Fruit fly (Drosophila melanogaster) whole organism, prepupa: ENCODE data around the gene PMCA.

Experiments
- Blimp-1 ChIP-seq: fragments of 200-800 bp; sonication (Bioruptor generic); optimal IDR thresholded peaks from 3 replicates; lab custom pipeline; 2017; ENCODE audit warnings: missing biosample characterization, missing genetic modification characterization, mild to moderate bottlenecking, moderate library complexity, missing genetic modification reagents
- CG10631 ChIP-seq: fragments of 200-800 bp; sonication (Bioruptor generic); optimal IDR thresholded peaks from 2 replicates; lab custom pipeline; 2016; ENCODE audit warnings: missing biosample characterization, missing genetic modification characterization
- CG10669 ChIP-seq: fragments of 200-800 bp; sonication (Bioruptor generic); optimal IDR thresholded peaks from 3 replicates; lab custom pipeline; 2018; ENCODE audit warnings: missing biosample characterization, mild to moderate bottlenecking, missing genetic modification characterization, moderate library complexity
- CG11294 ChIP-seq: fragments of 200-800 bp; sonication (Bioruptor generic); IDR thresholded peaks from 2 replicates; pipeline ENCODE4 v1.3.6; 2022; ENCODE audit warnings: missing biosample characterization, missing genetic modification characterization
- CG11762 ChIP-seq: fragments of 200-800 bp; sonication (Bioruptor generic); optimal IDR thresholded peaks from 3 replicates; lab custom pipeline; 2016; ENCODE audit warnings: missing biosample characterization, missing genetic modification characterization; ENCODE audit not compliant: insufficient read depth
- CG1621 ChIP-seq: fragments of 200-800 bp; sonication (Bioruptor generic); optimal IDR thresholded peaks from 3 replicates; lab custom pipeline; 2018; ENCODE audit warnings: missing biosample characterization, mild to moderate bottlenecking, missing genetic modification characterization
- CG16779 ChIP-seq: fragments of 200-800 bp; sonication (Bioruptor generic); optimal IDR thresholded peaks from 3 replicates; lab custom pipeline; 2017; ENCODE audit warnings: missing biosample characterization, mild to moderate bottlenecking, missing genetic modification characterization
- CG3032 ChIP-seq: fragments of 200-800 bp; optimal IDR thresholded peaks from 2 replicates; lab custom pipeline; 2019; ENCODE audit warnings: missing biosample characterization, mild to moderate bottlenecking, missing genetic modification characterization, moderate library complexity
- CG31627 ChIP-seq: fragments of 200-800 bp; sonication (Bioruptor generic); optimal IDR thresholded peaks from 3 replicates; lab custom pipeline; 2016; ENCODE audit warnings: missing biosample characterization, missing genetic modification characterization
- CG32006 ChIP-seq: fragments of 200-800 bp; sonication (Bioruptor generic); optimal IDR thresholded peaks from 3 replicates; lab custom pipeline; 2017; ENCODE audit warnings: missing biosample characterization, mild to moderate bottlenecking, missing genetic modification characterization
- CG34406 ChIP-seq: fragments of 200-800 bp; sonication (Bioruptor generic); optimal IDR thresholded peaks from 3 replicates; lab custom pipeline; 2016; ENCODE audit warnings: missing biosample characterization, missing genetic modification characterization
- CG3919 ChIP-seq: fragments of 200-800 bp; sonication (Bioruptor generic); optimal IDR thresholded peaks from 3 replicates; lab custom pipeline; 2016; ENCODE audit warnings: missing biosample characterization, missing genetic modification characterization
- CG4318 ChIP-seq: fragments of 200-800 bp; sonication (Bioruptor generic); optimal IDR thresholded peaks from 3 replicates; lab custom pipeline; 2017; ENCODE audit warnings: missing biosample characterization, mild to moderate bottlenecking, missing genetic modification characterization
- CG6163 ChIP-seq: fragments of 200-800 bp; sonication (Bioruptor generic); IDR thresholded peaks from 3 replicates; pipeline ENCODE4 v1.3.6; 2022; ENCODE audit warnings: missing biosample characterization, missing genetic modification characterization
- CG6276 ChIP-seq: fragments of 200-800 bp; sonication (Bioruptor generic); optimal IDR thresholded peaks from 2 replicates; lab custom pipeline; 2017; ENCODE audit warnings: missing biosample characterization, mild to moderate bottlenecking, missing genetic modification characterization
- CG6808 ChIP-seq: fragments of 200-800 bp; sonication (Bioruptor generic); optimal IDR thresholded peaks from 3 replicates; lab custom pipeline; 2017; ENCODE audit warnings: missing biosample characterization, missing genetic modification characterization, mild to moderate bottlenecking, moderate library complexity, missing genetic modification reagents
- CG6854 ChIP-seq: fragments of 200-800 bp; sonication (Bioruptor generic); optimal IDR thresholded peaks from 2 replicates; lab custom pipeline; 2017; ENCODE audit warnings: missing biosample characterization, mild to moderate bottlenecking, missing genetic modification characterization
- CG7368 ChIP-seq: fragments of 200-800 bp; sonication (Bioruptor generic); optimal IDR thresholded peaks from 3 replicates; lab custom pipeline; 2016; ENCODE audit warnings: missing biosample characterization, missing genetic modification characterization
- CG8119 ChIP-seq: fragments of 200-800 bp; sonication (Bioruptor generic); IDR thresholded peaks from 3 replicates; pipeline ENCODE4 v1.3.6; 2022; ENCODE audit warnings: missing biosample characterization, missing genetic modification characterization
- CG8632 ChIP-seq: fragments of 200-800 bp; sonication (Bioruptor generic); optimal IDR thresholded peaks from 3 replicates; lab custom pipeline; 2016; ENCODE audit warnings: missing biosample characterization, missing genetic modification characterization
- CG9139 ChIP-seq: fragments of 200-800 bp; sonication (Bioruptor generic); optimal IDR thresholded peaks from 3 replicates; lab custom pipeline; 2017; ENCODE audit warnings: missing biosample characterization, mild to moderate bottlenecking, missing genetic modification characterization
- Eip75B ChIP-seq: fragments of 200-800 bp; sonication (Bioruptor generic); optimal IDR thresholded peaks from 3 replicates; lab custom pipeline; 2016; ENCODE audit warnings: missing biosample characterization, missing genetic modification characterization
- Eip78C ChIP-seq: fragments of 200-800 bp; sonication (Bioruptor generic); peaks from one replicate; lab custom pipeline; 2016; ENCODE audit warnings: missing biosample characterization, missing genetic modification characterization
- Eip93F ChIP-seq: fragments of 200-800 bp; sonication (Bioruptor generic); optimal IDR thresholded peaks from 2 replicates; lab custom pipeline; 2016; ENCODE audit warnings: missing biosample characterization, mild to moderate bottlenecking, missing genetic modification characterization
- Ets21C ChIP-seq: fragments of 200-800 bp; sonication (Bioruptor generic); optimal IDR thresholded peaks from 3 replicates; lab custom pipeline; 2016; ENCODE audit warnings: missing biosample characterization, missing genetic modification characterization
- Ets96B ChIP-seq: fragments of 200-800 bp; optimal IDR thresholded peaks from 2 replicates; lab custom pipeline; 2019; ENCODE audit warnings: missing biosample characterization, mild to moderate bottlenecking, missing genetic modification characterization, moderate library complexity
- Gug ChIP-seq: fragments of 200-800 bp; sonication (Bioruptor generic); IDR thresholded peaks from 2 replicates; pipeline ENCODE4 v1.3.6; 2022; ENCODE audit warnings: missing biosample characterization, missing genetic modification characterization
- Hr38 ChIP-seq: sonication (Bioruptor generic); optimal IDR thresholded peaks from 2 replicates; lab custom pipeline; 2016; ENCODE audit warnings: missing biosample characterization, missing genetic modification characterization
- Hr4 ChIP-seq: fragments of 200-800 bp; sonication (Bioruptor generic); optimal IDR thresholded peaks from 3 replicates; lab custom pipeline; 2016; ENCODE audit warnings: missing biosample characterization, missing genetic modification characterization
- Lpt ChIP-seq: fragments of 200-800 bp; sonication (Bioruptor generic); optimal IDR thresholded peaks from 3 replicates; lab custom pipeline; 2016; ENCODE audit warnings: missing biosample characterization, missing genetic modification characterization
- Met ChIP-seq: fragments of 200-800 bp; sonication (Bioruptor generic); optimal IDR thresholded peaks from 3 replicates; lab custom pipeline; 2016; ENCODE audit warnings: missing biosample characterization, missing genetic modification characterization
- OdsH ChIP-seq: fragments of 200-800 bp; sonication (Bioruptor generic); optimal IDR thresholded peaks from 3 replicates; lab custom pipeline; 2016; ENCODE audit warnings: missing biosample characterization, missing genetic modification characterization
- Smox ChIP-seq: fragments of 200-800 bp; sonication (Bioruptor generic); optimal IDR thresholded peaks from 3 replicates; lab custom pipeline; 2016; ENCODE audit warnings: missing biosample characterization, missing genetic modification characterization
- Sox102F ChIP-seq: fragments of 200-800 bp; sonication (Bioruptor generic); optimal IDR thresholded peaks from 2 replicates; lab custom pipeline; 2016; ENCODE audit warnings: missing biosample characterization, mild to moderate bottlenecking, missing genetic modification characterization
- Sox14 ChIP-seq: fragments of 200-800 bp; sonication (Bioruptor generic); optimal IDR thresholded peaks from 3 replicates; lab custom pipeline; 2016; ENCODE audit warnings: missing biosample characterization, missing genetic modification characterization
- Sox15 ChIP-seq: fragments of 200-800 bp; sonication (Bioruptor generic); optimal IDR thresholded peaks from 3 replicates; lab custom pipeline; 2016; ENCODE audit warnings: missing biosample characterization, missing genetic modification characterization
- achi ChIP-seq: fragments of 200-800 bp; sonication (Bioruptor generic); optimal IDR thresholded peaks from 3 replicates; lab custom pipeline; 2016; ENCODE audit warnings: missing biosample characterization, missing genetic modification characterization
- acj6 ChIP-seq: fragments of 200-800 bp; sonication (Bioruptor generic); optimal IDR thresholded peaks from 3 replicates; lab custom pipeline; 2016; ENCODE audit warnings: missing biosample characterization, missing genetic modification characterization
- cyc ChIP-seq: fragments of 200-800 bp; sonication (Bioruptor generic); optimal IDR thresholded peaks from 3 replicates; lab custom pipeline; 2016; ENCODE audit warnings: missing biosample characterization, missing genetic modification characterization
- dac ChIP-seq: fragments of 200-800 bp; sonication (Bioruptor generic); optimal IDR thresholded peaks from 2 replicates; lab custom pipeline; 2017; ENCODE audit warnings: missing biosample characterization, mild to moderate bottlenecking, missing genetic modification characterization
- dsx ChIP-seq: fragments of 200-800 bp; optimal IDR thresholded peaks from 3 replicates; lab custom pipeline; 2019; ENCODE audit warnings: missing biosample characterization, mild to moderate bottlenecking, missing genetic modification characterization, moderate library complexity; ENCODE audit not compliant: poor library complexity, severe bottlenecking
- esn ChIP-seq: fragments of 200-800 bp; sonication (Bioruptor generic); optimal IDR thresholded peaks from 2 replicates; lab custom pipeline; 2016; ENCODE audit warnings: missing biosample characterization, mild to moderate bottlenecking, missing genetic modification characterization, moderate library complexity
- fd59A ChIP-seq: fragments of 200-800 bp; sonication (Bioruptor generic); optimal IDR thresholded peaks from 2 replicates; lab custom pipeline; 2017; ENCODE audit warnings: missing biosample characterization, mild to moderate bottlenecking, missing genetic modification characterization, missing genetic modification reagents
- fd85E ChIP-seq: fragments of 200-800 bp; sonication (Bioruptor generic); optimal IDR thresholded peaks from 3 replicates; lab custom pipeline; 2016; ENCODE audit warnings: missing biosample characterization, missing genetic modification characterization
- fkh ChIP-seq: fragments of 200-800 bp; sonication (Bioruptor generic); optimal IDR thresholded peaks from 3 replicates; lab custom pipeline; 2017; ENCODE audit warnings: missing biosample characterization, mild to moderate bottlenecking, missing genetic modification characterization, moderate library complexity
- lz ChIP-seq: fragments of 200-800 bp; sonication (Bioruptor generic); optimal IDR thresholded peaks from 3 replicates; lab custom pipeline; 2016; ENCODE audit warnings: missing biosample characterization, missing genetic modification characterization
- net ChIP-seq: fragments of 200-800 bp; sonication (Bioruptor generic); optimal IDR thresholded peaks from 3 replicates; lab custom pipeline; 2016; ENCODE audit warnings: missing biosample characterization, missing genetic modification characterization
- salr ChIP-seq, 2 experiments: fragments of 200-800 bp; sonication (Bioruptor generic); optimal IDR thresholded peaks; 3 replicates each; lab custom pipeline; 2016 to 2018; ENCODE audit warnings: missing biosample characterization in 2 of 2, missing genetic modification characterization in 2 of 2, mild to moderate bottlenecking in 1 of 2
- spab ChIP-seq: fragments of 200-800 bp; sonication (Bioruptor generic); optimal IDR thresholded peaks from 2 replicates; lab custom pipeline; 2017; ENCODE audit warnings: missing biosample characterization, mild to moderate bottlenecking, missing genetic modification characterization, missing genetic modification reagents
- ss ChIP-seq, 2 experiments: fragments of 200-800 bp; sonication (Bioruptor generic); optimal IDR thresholded peaks; 2 replicates in 1 of 2; 3 replicates in 1 of 2; lab custom pipeline; 2017 to 2018; ENCODE audit warnings: mild to moderate bottlenecking in 2 of 2, missing biosample characterization in 2 of 2, missing genetic modification characterization in 2 of 2, moderate library complexity in 1 of 2
- svp ChIP-seq: fragments of 200-800 bp; sonication (Bioruptor generic); peaks from one replicate; lab custom pipeline; 2016; ENCODE audit warnings: missing biosample characterization, missing genetic modification characterization
- topi ChIP-seq: fragments of 200-800 bp; sonication (Bioruptor generic); optimal IDR thresholded peaks from 3 replicates; lab custom pipeline; 2016; ENCODE audit warnings: missing biosample characterization, missing genetic modification characterization
- vri ChIP-seq: fragments of 200-800 bp; sonication (Bioruptor generic); optimal IDR thresholded peaks from 3 replicates; lab custom pipeline; 2016; ENCODE audit warnings: missing biosample characterization, mild to moderate bottlenecking, missing genetic modification characterization

PMCA gene

dm6 chr4:404325-404724 is 45.6 kb upstream of the PMCA start:
- TF ChIP-seq salr (GFP tag; optimal IDR thresholded peaks at IDR 0.05; lab: Kevin White, UChicago) (no peak), CG31627 (GFP tag; lab: Kevin White, UChicago) (no peak), Smox (GFP tag; lab: Kevin White, UChicago) (no peak), Lpt (GFP tag; lab: Kevin White, UChicago) (no peak), lz (GFP tag; lab: Kevin White, UChicago) (no peak), topi (GFP tag; lab: Kevin White, UChicago) (peak; percentile 18), CG34406 (GFP tag; lab: Kevin White, UChicago) (no peak), Sox14 (GFP tag; lab: Kevin White, UChicago) (no peak), Hr38 (GFP tag; lab: Kevin White, UChicago) (no peak), Blimp-1 (no peak), spab (peak; percentile 1), CG11294 (GFP tag; lab: Robert Waterston, UW) (no peak), fd85E (GFP tag; lab: Kevin White, UChicago) (no peak), CG4318 (GFP tag; lab: Kevin White, UChicago) (no peak), Ets21C (no peak), CG32006 (no peak), CG6276 (GFP tag; lab: Kevin White, UChicago) (no peak), CG3919 (GFP tag; lab: Kevin White, UChicago) (peak; percentile 67), Ets96B (tag; lab: Kevin White, UChicago) (peak; percentile 21), CG16779 (tag; lab: Kevin White, UChicago) (no peak), fkh (GFP tag; lab: Kevin White, UChicago) (peak; percentile 45), CG8119 (no peak), Gug (GFP tag; lab: Robert Waterston, UW) (no peak), dac (no peak), CG6808 (GFP tag; lab: Kevin White, UChicago) (peak; percentile 45), CG10669 (peak; percentile 20), fd59A (GFP tag; lab: Kevin White, UChicago) (peak; percentile 11), ss (GFP tag; optimal IDR thresholded peaks at IDR 0.05; lab: Kevin White, UChicago) (peak; percentile 40 to 43), achi (GFP tag; lab: Kevin White, UChicago) (peak; percentile 31), net (peak; percentile 33), esn (GFP tag; lab: Kevin White, UChicago) (peak; percentile 48), CG6854 (GFP tag; lab: Kevin White, UChicago) (no peak), CG7368 (GFP tag; lab: Kevin White, UChicago) (peak; percentile 30), Eip75B (peak; percentile 35), dsx (GFP tag; lab: Kevin White, UChicago) (peak; percentile 2), Eip78C (GFP tag; lab: Kevin White, UChicago) (peak; percentile 79), Hr4 (GFP tag; lab: Kevin White, UChicago) (peak; percentile 2), CG8632 (GFP tag; lab: Kevin White, UChicago) (peak; percentile 12), Sox15 (no peak), svp (GFP tag; lab: Kevin White, UChicago) (no peak), Met (GFP tag; lab: Kevin White, UChicago) (peak; percentile 49), vri (GFP tag; lab: Kevin White, UChicago) (no peak), Sox102F (GFP tag; lab: Kevin White, UChicago) (peak; percentile 51), CG1621 (tag; lab: Kevin White, UChicago) (no peak), CG11762 (peak; percentile 37), acj6 (GFP tag; lab: Kevin White, UChicago) (peak; percentile 33), OdsH (peak; percentile 47), CG9139 (peak; percentile 65), CG10631 (GFP tag; lab: Kevin White, UChicago) (no peak), Eip93F (GFP tag; lab: Kevin White, UChicago) (no peak), cyc (GFP tag; lab: Kevin White, UChicago) (no peak), CG6163 (GFP tag; lab: Robert Waterston, UW) (no peak), CG3032 (tag; lab: Kevin White, UChicago) (no peak)
